Worm (Caenorhabditis elegans) whole organism, L4 larva: ENCODE measurements around the gene srsx-26.

Experiments used
- F10B5.3 ChIP-seq: sonication (generic microtip); optimal IDR thresholded peaks from 2 replicates; lab custom pipeline; 2016; ENCODE audit warnings: mild to moderate bottlenecking, missing genetic modification characterization, missing compliant biosample characterization
- F26F4.8 ChIP-seq: fragments of 200-800 bp; sonication (Bioruptor generic); conservative IDR thresholded peaks from 2 replicates; pipeline ENCODE4 v1.3.6; 2022; ENCODE audit warnings: missing genetic modification characterization, missing compliant biosample characterization
- F37D6.2 ChIP-seq: sonication (generic microtip); optimal IDR thresholded peaks from 2 replicates; lab custom pipeline; 2016; ENCODE audit warnings: mild to moderate bottlenecking, missing genetic modification characterization, missing compliant biosample characterization
- F44E2.7 ChIP-seq: fragments of 200-800 bp; sonication (Bioruptor generic); IDR thresholded peaks from 2 replicates; pipeline ENCODE4 v2.1.2; 2022; ENCODE audit warnings: missing genetic modification characterization, missing compliant biosample characterization
- attf-4 ChIP-seq: sonication (generic microtip); optimal IDR thresholded peaks from 3 replicates; lab custom pipeline; 2017; ENCODE audit warnings: missing biosample characterization, missing genetic modification characterization
- ceh-20 ChIP-seq: fragments of 200-800 bp; sonication (Bioruptor generic); IDR thresholded peaks from 2 replicates; pipeline ENCODE4 v1.3.6; 2022; ENCODE audit warnings: missing genetic modification reagents, missing genetic modification characterization, missing compliant biosample characterization
- ceh-62 ChIP-seq: sonication (generic microtip); optimal IDR thresholded peaks from 2 replicates; lab custom pipeline; 2017; ENCODE audit warnings: missing biosample characterization, missing genetic modification characterization
- ceh-82 ChIP-seq: sonication (generic microtip); optimal IDR thresholded peaks from 2 replicates; lab custom pipeline; 2017; ENCODE audit warnings: missing biosample characterization, missing genetic modification characterization
- ces-1 ChIP-seq: fragments of 150-350 bp; sonication (generic microtip); optimal IDR thresholded peaks from 4 replicates; lab custom pipeline; 2014; ENCODE audit warnings: missing biosample characterization, missing genetic modification reagents, missing genetic modification characterization
- daf-16 ChIP-seq, 3 experiments: sonication (generic microtip); optimal IDR thresholded peaks; 2 replicates each; lab custom pipeline; 2016 to 2017; ENCODE audit warnings: missing genetic modification characterization in 3 of 3, missing genetic modification reagents in 3 of 3, mild to moderate bottlenecking in 2 of 3, missing compliant biosample characterization in 2 of 3, missing biosample characterization in 1 of 3, moderate library complexity in 1 of 3
- dmd-8 ChIP-seq: fragments of 200-800 bp; sonication (Bioruptor generic); IDR thresholded peaks from 2 replicates; pipeline ENCODE4 v1.3.6; 2022; ENCODE audit warnings: missing genetic modification characterization, missing compliant biosample characterization
- dpl-1 ChIP-seq: fragments of 150-350 bp; optimal IDR thresholded peaks from 2 replicates; lab custom pipeline; 2014; ENCODE audit warnings: missing biosample characterization, missing genetic modification reagents, missing genetic modification characterization
- dve-1 ChIP-seq: sonication (generic microtip); optimal IDR thresholded peaks from 2 replicates; lab custom pipeline; 2017; ENCODE audit warnings: antibody characterized with exemption, mild to moderate bottlenecking, missing genetic modification characterization, missing compliant biosample characterization; ENCODE audit not compliant: insufficient read depth
- egl-43 ChIP-seq: fragments of 200-800 bp; sonication (Bioruptor generic); IDR thresholded peaks from 2 replicates; pipeline ENCODE4 v1.3.6; 2022; ENCODE audit warnings: missing genetic modification reagents, missing genetic modification characterization, missing compliant biosample characterization
- fkh-10 ChIP-seq: fragments of 150-350 bp; optimal IDR thresholded peaks from 2 replicates; lab custom pipeline; 2014; ENCODE audit warnings: missing biosample characterization, missing genetic modification reagents, missing genetic modification characterization
- gei-8 ChIP-seq: fragments of 200-800 bp; sonication (Bioruptor generic); optimal IDR thresholded peaks from 2 replicates; lab custom pipeline; 2018; ENCODE audit warnings: mild to moderate bottlenecking, missing genetic modification characterization, missing compliant biosample characterization
- hif-1 ChIP-seq, 2 experiments: sonication (generic microtip); optimal IDR thresholded peaks; 2 replicates each; lab custom pipeline; 2016 to 2017; ENCODE audit warnings: missing compliant biosample characterization in 2 of 2, missing genetic modification characterization in 2 of 2, missing genetic modification reagents in 2 of 2, missing genotype in 2 of 2, mild to moderate bottlenecking in 1 of 2
- hlh-11 ChIP-seq: fragments of 200-800 bp; sonication (Bioruptor generic); optimal IDR thresholded peaks from 2 replicates; lab custom pipeline; 2018; ENCODE audit warnings: mild to moderate bottlenecking, missing genetic modification characterization, missing compliant biosample characterization
- hlh-30 ChIP-seq: sonication (generic microtip); optimal IDR thresholded peaks from 2 replicates; lab custom pipeline; 2017; ENCODE audit warnings: antibody characterized with exemption, mild to moderate bottlenecking, missing genetic modification characterization, missing compliant biosample characterization; ENCODE audit not compliant: insufficient read depth
- hmg-1.1 ChIP-seq: fragments of 200-800 bp; sonication (Bioruptor generic); IDR thresholded peaks from 2 replicates; pipeline ENCODE4 v1.3.6; 2022; ENCODE audit warnings: missing genetic modification reagents, missing genetic modification characterization, missing compliant biosample characterization
- jun-1 ChIP-seq: fragments of 150-350 bp; optimal IDR thresholded peaks from 2 replicates; lab custom pipeline; 2014; ENCODE audit warnings: missing biosample characterization, missing genetic modification reagents, missing genetic modification characterization
- lim-7 ChIP-seq: fragments of 200-800 bp; sonication (Bioruptor generic); IDR thresholded peaks from 2 replicates; pipeline ENCODE4 v1.3.6; 2022; ENCODE audit warnings: missing genetic modification characterization, missing compliant biosample characterization
- lin-1 ChIP-seq: fragments of 200-800 bp; sonication (Bioruptor generic); IDR thresholded peaks from 2 replicates; pipeline ENCODE4 v1.3.6; 2022; ENCODE audit warnings: missing genetic modification reagents, missing genetic modification characterization, missing compliant biosample characterization
- lin-13 ChIP-seq: fragments of 150-350 bp; optimal IDR thresholded peaks from 2 replicates; lab custom pipeline; 2014; ENCODE audit warnings: missing biosample characterization, missing genetic modification reagents, missing genetic modification characterization
- lin-38 ChIP-seq: fragments of 200-800 bp; sonication (Bioruptor generic); IDR thresholded peaks from 2 replicates; pipeline ENCODE4 v1.3.6; 2022; ENCODE audit warnings: missing genetic modification reagents, missing genetic modification characterization, missing compliant biosample characterization
- mdl-1 ChIP-seq, 2 experiments: fragments of 150-350 bp in 1 of 2; sonication (generic microtip) in 1 of 2; optimal IDR thresholded peaks; 2 replicates each; lab custom pipeline; 2014 to 2017; ENCODE audit warnings: missing biosample characterization in 2 of 2, missing genetic modification characterization in 2 of 2
- mep-1 ChIP-seq: fragments of 150-350 bp; sonication (generic microtip); optimal IDR thresholded peaks from 3 replicates; lab custom pipeline; 2014; ENCODE audit warnings: missing biosample characterization, missing genetic modification characterization
- nhr-11 ChIP-seq: fragments of 150-350 bp; optimal IDR thresholded peaks from 2 replicates; lab custom pipeline; 2014; ENCODE audit warnings: missing biosample characterization, missing genetic modification characterization
- nhr-48 ChIP-seq: sonication (generic microtip); optimal IDR thresholded peaks from 2 replicates; lab custom pipeline; 2016; ENCODE audit warnings: mild to moderate bottlenecking, missing genetic modification characterization, missing compliant biosample characterization
- php-3 ChIP-seq: fragments of 200-800 bp; sonication (Bioruptor generic); IDR thresholded peaks from 2 replicates; pipeline ENCODE4 v1.3.6; 2022; ENCODE audit warnings: missing genetic modification reagents, missing genetic modification characterization, missing compliant biosample characterization
- rbr-2 ChIP-seq: sonication (generic microtip); optimal IDR thresholded peaks from 2 replicates; lab custom pipeline; 2016; ENCODE audit warnings: missing genotype, missing genetic modification characterization, missing compliant biosample characterization
- saeg-2 ChIP-seq: fragments of 200-800 bp; sonication (Bioruptor generic); IDR thresholded peaks from 2 replicates; pipeline ENCODE4 v1.3.6; 2022; ENCODE audit warnings: missing genetic modification reagents, missing genetic modification characterization, missing compliant biosample characterization
- sdz-12 ChIP-seq: fragments of 200-800 bp; sonication (Bioruptor generic); optimal IDR thresholded peaks from 2 replicates; lab custom pipeline; 2018; ENCODE audit warnings: mild to moderate bottlenecking, missing genetic modification characterization, missing compliant biosample characterization
- set-16 ChIP-seq: fragments of 200-800 bp; sonication (Bioruptor generic); IDR thresholded peaks from 2 replicates; pipeline ENCODE4 v1.3.6; 2022; ENCODE audit warnings: missing genetic modification reagents, missing genetic modification characterization, missing compliant biosample characterization
- snpc-1.2 ChIP-seq: fragments of 200-800 bp; sonication (Bioruptor generic); IDR thresholded peaks from 2 replicates; pipeline ENCODE4 v1.3.6; 2022; ENCODE audit warnings: missing genetic modification reagents, missing genetic modification characterization, missing compliant biosample characterization
- spr-3 ChIP-seq: fragments of 200-800 bp; sonication (Bioruptor generic); optimal IDR thresholded peaks from 2 replicates; lab custom pipeline; 2018; ENCODE audit warnings: mild to moderate bottlenecking, missing genetic modification characterization, missing compliant biosample characterization
- tag-97 ChIP-seq: fragments of 200-800 bp; sonication (Bioruptor generic); IDR thresholded peaks from 2 replicates; pipeline ENCODE4 v1.3.6; 2022; ENCODE audit warnings: missing genetic modification characterization, missing compliant biosample characterization
- tra-1 ChIP-seq: fragments of 200-800 bp; sonication (Bioruptor generic); IDR thresholded peaks from 2 replicates; pipeline ENCODE4 v1.3.6; 2022; ENCODE audit warnings: missing genetic modification reagents, missing genetic modification characterization, missing compliant biosample characterization
- unc-62 ChIP-seq, 3 experiments: fragments of 150-350 bp in 1 of 3; sonication (generic microtip); optimal IDR thresholded peaks in 2 of 3; peaks in 1 of 3; 1 replicate in 1 of 3; 2 replicates in 2 of 3; lab custom pipeline; 2014 to 2017; ENCODE audit warnings: missing biosample characterization in 3 of 3, missing genetic modification characterization in 3 of 3, missing genetic modification reagents in 3 of 3, missing genotype in 1 of 3
- zfp-3 ChIP-seq: fragments of 200-800 bp; sonication (Bioruptor generic); conservative IDR thresholded peaks from 2 replicates; pipeline ENCODE4 v1.3.6; 2022; ENCODE audit warnings: missing genetic modification reagents, missing genetic modification characterization, missing compliant biosample characterization

srsx-26 gene

DNA sequence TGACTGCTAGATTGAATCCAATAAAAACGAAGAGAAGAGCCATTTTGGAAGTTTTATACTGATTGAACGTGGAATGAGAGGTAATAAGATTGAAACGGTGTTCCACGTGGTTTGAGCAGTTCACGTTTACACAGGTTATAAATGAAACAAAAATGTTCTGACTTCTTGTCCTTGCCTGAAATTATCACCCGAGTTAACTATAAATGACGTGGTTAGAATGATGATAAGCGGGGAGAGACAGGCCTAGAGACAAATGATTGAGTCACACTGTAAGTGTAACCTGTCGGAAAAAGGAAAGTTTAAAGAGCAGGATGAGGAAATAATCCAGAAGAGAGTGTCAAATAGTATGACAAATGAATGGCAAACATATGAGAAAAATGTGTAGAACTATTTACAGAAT is 12.5 kb downstream of the srsx-26 start, which contains the start of gene C51E3.10 (continued):
- TF ChIP-seq gei-8 (GFP tag; lab: Kevin White, UChicago) (no peak), snpc-1.2 (GFP tag; lab: Robert Waterston, UW) (no peak), mdl-1 (tag; optimal IDR thresholded peaks at IDR 0.05; lab: Kevin White, UChicago) (peak in 1 of 2 experiments; percentile 77), daf-16 (GFP tag; optimal IDR thresholded peaks at IDR 0.05; lab: Kevin White, UChicago) (no peak), daf-16 (tag; optimal IDR thresholded peaks at IDR 0.05; lab: Kevin White, UChicago) (peak; percentile 66), unc-62 (GFP tag; optimal IDR thresholded peaks at IDR 0.05 in 1 of 2; lab: Kevin White, UChicago) (peak in 1 of 2 experiments; percentile 89), unc-62 (tag; optimal IDR thresholded peaks at IDR 0.05; lab: Kevin White, UChicago) (no peak), lim-7 (GFP tag; lab: Robert Waterston, UW) (no peak), attf-4 (no peak), dmd-8 (GFP tag; lab: Robert Waterston, UW) (no peak), dpl-1 (GFP tag; lab: Kevin White, UChicago) (no peak), mep-1 (tag; lab: Kevin White, UChicago) (peak; percentile 36), lin-13 (GFP tag; lab: Kevin White, UChicago) (peak; percentile 16), ceh-62 (tag; lab: Kevin White, UChicago) (no peak), nhr-48 (tag; lab: Kevin White, UChicago) (peak; percentile 18), php-3 (GFP tag; lab: Robert Waterston, UW) (no peak), hlh-30 (peak; percentile 68), F44E2.7 (GFP tag; lab: Robert Waterston, UW) (no peak), tag-97 (no peak), lin-1 (GFP tag; lab: Robert Waterston, UW) (peak; percentile 71; the same call in 1 of the 2 replicates)

- TF ChIP-seq jun-1 (tag; lab: Kevin White, UChicago) (no peak), spr-3 (GFP tag; lab: Kevin White, UChicago) (no peak), snpc-1.2 (GFP tag; lab: Robert Waterston, UW) (no peak), set-16 (no peak), attf-4 (no peak), hlh-11 (tag; lab: Kevin White, UChicago) (no peak), dve-1 (no peak)
Measured at ce11 chrV:10166368-10166767, 17.9 kb downstream of the srsx-26 start, which contains the start of gene C51E3.6. C51E3.6 (minus strand) TSS chrV:10166468.

ce11 chrV:10168870-10169269 is 20.4 kb downstream of the srsx-26 start:
- TF ChIP-seq mep-1 (tag; lab: Kevin White, UChicago) = peak; percentile 49
- peak; percentile 24 for TF ChIP-seq lin-13 (GFP tag; lab: Kevin White, UChicago)
- TF ChIP-seq hlh-11 (tag; lab: Kevin White, UChicago) = no peak
- TF ChIP-seq hif-1 (tag; optimal IDR thresholded peaks at IDR 0.05; lab: Kevin White, UChicago) = no peak

DNA sequence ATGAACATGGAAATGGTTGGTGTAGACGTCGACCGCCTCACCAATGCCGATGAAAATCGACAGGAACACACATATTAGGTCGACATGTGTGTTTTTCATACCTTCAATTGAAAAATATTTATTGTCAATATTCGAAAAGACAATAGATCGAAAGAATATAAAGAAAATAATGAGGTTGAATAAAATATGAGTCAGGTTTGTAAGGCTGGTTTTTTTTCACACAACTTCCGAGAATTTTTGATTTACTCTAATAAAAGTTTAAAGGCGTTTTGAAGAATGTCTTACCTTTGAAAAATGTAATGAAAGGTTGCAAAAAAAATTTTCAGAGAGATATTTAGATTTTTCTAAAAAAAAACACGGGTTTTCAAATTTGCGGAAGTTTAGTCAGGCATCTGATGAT is 25.2 kb downstream of the srsx-26 start, which contains the start of gene egl-3:
TSS of gene egl-3 (minus strand) at position 101 of the 400 bp plus-strand sequence.
- peak in 1 of 2 experiments; percentile 26 for TF ChIP-seq unc-62 (GFP tag; optimal IDR thresholded peaks at IDR 0.05 in 1 of 2; lab: Kevin White, UChicago)
- no peak for TF ChIP-seq unc-62 (tag; optimal IDR thresholded peaks at IDR 0.05; lab: Kevin White, UChicago)
- TF ChIP-seq sdz-12 (GFP tag; lab: Kevin White, UChicago) = no peak
- TF ChIP-seq, all 104 proteins: peak for 1

- TF ChIP-seq fkh-10 (GFP tag; lab: Kevin White, UChicago) (peak; percentile 98), mep-1 (tag; lab: Kevin White, UChicago) (peak; percentile 85), saeg-2 (GFP tag; lab: Robert Waterston, UW) (0 out of 2 replicates have a peak, but pooled peaks have one; percentile 26), rbr-2 (tag; lab: Kevin White, UChicago) (peak; percentile 89), F37D6.2 (tag; lab: Kevin White, UChicago) (peak; percentile 84), nhr-48 (tag; lab: Kevin White, UChicago) (peak; percentile 25), zfp-3 (GFP tag; lab: Robert Waterston, UW) (no peak), ceh-82 (tag; lab: Kevin White, UChicago) (no peak), F10B5.3 (tag; lab: Kevin White, UChicago) (no peak), lin-38 (peak; percentile 47; the same call in 1 of the 2 replicates), mdl-1 (tag; optimal IDR thresholded peaks at IDR 0.05; lab: Kevin White, UChicago) (peak; percentile 18 to 90), nhr-11 (tag; lab: Kevin White, UChicago) (peak; percentile 86), F26F4.8 (GFP tag; lab: Robert Waterston, UW) (no peak), set-16 (peak; percentile 81), tra-1 (GFP tag; lab: Robert Waterston, UW) (peak; percentile 36; the same call in 1 of the 2 replicates), egl-43 (peak; percentile 84), hmg-1.1 (GFP tag; lab: Robert Waterston, UW) (peak; percentile 82), ces-1 (GFP tag; lab: Kevin White, UChicago) (peak; percentile 77), ceh-20 (GFP tag; lab: Robert Waterston, UW) (peak; percentile 58; the same call in 1 of the 2 replicates)
Measured at ce11 chrV:10174632-10175075, 26.2 kb downstream of the srsx-26 start.
